Comparison of ENCODE assay signal across 4 worm cellular contexts in the genomic region with DNA sequence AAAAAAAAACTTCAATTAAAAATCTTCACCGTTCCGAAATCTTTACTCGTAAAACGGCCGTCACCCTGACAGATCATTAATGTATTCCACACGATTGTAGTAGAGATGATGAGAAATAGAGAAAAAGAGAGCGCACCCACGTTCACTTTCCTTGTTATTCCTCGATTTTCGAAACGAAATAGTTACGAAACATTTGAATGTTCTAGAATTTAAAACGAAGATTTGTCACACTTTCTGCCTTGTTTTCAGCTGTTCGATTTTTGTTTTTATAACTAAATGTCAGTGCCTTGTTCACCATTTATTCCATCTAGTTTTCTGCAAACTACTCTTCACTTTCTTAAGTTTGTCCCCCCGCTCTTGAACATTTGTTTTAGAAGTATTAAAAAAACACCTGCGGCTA.
TF ChIP-seq lines count a peak whose summit lies in the region.

No protein-coding gene starts in this region.

TF ChIP-seq in whole organism, L1 larva, 84 proteins besides CTCF, POLR2A, EP300 and RAD21:
- TF ChIP-seq aly-2 (tag; optimal IDR thresholded peaks at IDR 0.05; lab: Kevin White, UChicago) (no peak), ces-1 (GFP tag; optimal IDR thresholded peaks at IDR 0.05; lab: Kevin White, UChicago) (no peak), nhr-20 (tag; optimal IDR thresholded peaks at IDR 0.05; lab: Kevin White, UChicago) (no peak), blmp-1 (tag; optimal IDR thresholded peaks at IDR 0.05; lab: Kevin White, UChicago) (peak; percentile 19), snpc-4 (tag; optimal IDR thresholded peaks at IDR 0.05; lab: Kevin White, UChicago) (no peak), nhr-11 (tag; optimal IDR thresholded peaks at IDR 0.05; lab: Kevin White, UChicago) (no peak), lin-35 (GFP tag; optimal IDR thresholded peaks at IDR 0.05; lab: Kevin White, UChicago) (no peak), tlp-1 (tag; optimal IDR thresholded peaks at IDR 0.05; lab: Kevin White, UChicago) (no peak), efl-1 (optimal IDR thresholded peaks at IDR 0.05; lab: Kevin White, UChicago) (no peak), efl-1 (GFP tag; optimal IDR thresholded peaks at IDR 0.05 in 1 of 2; lab: Kevin White, UChicago) (peak; percentile 11 to 91), skn-1 (tag; optimal IDR thresholded peaks at IDR 0.05; lab: Kevin White, UChicago) (peak; percentile 64), tbx-2 (tag; optimal IDR thresholded peaks at IDR 0.05; lab: Kevin White, UChicago) (no peak), ceh-8 (GFP tag; optimal IDR thresholded peaks at IDR 0.05; lab: Kevin White, UChicago) (no peak)

TF ChIP-seq in whole organism, L2 larva, 48 proteins besides CTCF, POLR2A, EP300 and RAD21:
- TF ChIP-seq elt-1 (tag; optimal IDR thresholded peaks at IDR 0.05; lab: Kevin White, UChicago) = no peak
- TF ChIP-seq unc-55 (GFP tag; optimal IDR thresholded peaks at IDR 0.05; lab: Kevin White, UChicago) = peak; percentile 35
- TF ChIP-seq C34F6.9 (tag; optimal IDR thresholded peaks at IDR 0.05; lab: Kevin White, UChicago) = peak; percentile 39
- TF ChIP-seq nhr-11 (tag; optimal IDR thresholded peaks at IDR 0.05; lab: Kevin White, UChicago) = no peak
- no peak for TF ChIP-seq lin-11 (tag; optimal IDR thresholded peaks at IDR 0.05; lab: Kevin White, UChicago)
- no peak for TF ChIP-seq nhr-12 (tag; optimal IDR thresholded peaks at IDR 0.05; lab: Kevin White, UChicago)
- TF ChIP-seq ZK546.5 (tag; optimal IDR thresholded peaks at IDR 0.05; lab: Kevin White, UChicago) = no peak
- TF ChIP-seq sem-4 (tag; optimal IDR thresholded peaks at IDR 0.05; lab: Kevin White, UChicago) = no peak

TF ChIP-seq in whole organism, L4 larva, 104 proteins besides CTCF, POLR2A, EP300 and RAD21:
- TF ChIP-seq unc-62 (GFP tag; optimal IDR thresholded peaks at IDR 0.05 in 1 of 2; lab: Kevin White, UChicago) (peak in 1 of 2 experiments; percentile 60), unc-62 (tag; optimal IDR thresholded peaks at IDR 0.05; lab: Kevin White, UChicago) (no peak), daf-16 (GFP tag; optimal IDR thresholded peaks at IDR 0.05; lab: Kevin White, UChicago) (no peak), daf-16 (tag; optimal IDR thresholded peaks at IDR 0.05; lab: Kevin White, UChicago) (peak; percentile 11), php-3 (GFP tag; IDR thresholded peaks at IDR 0.05; lab: Robert Waterston, UW) (no peak), nhr-28 (tag; optimal IDR thresholded peaks at IDR 0.05; lab: Kevin White, UChicago) (peak; percentile 18), pha-4 (GFP tag; IDR thresholded peaks at IDR 0.05; lab: Robert Waterston, UW) (no peak), pha-4 (tag; optimal IDR thresholded peaks at IDR 0.05; lab: Kevin White, UChicago) (no peak), attf-4 (tag; optimal IDR thresholded peaks at IDR 0.05; lab: Kevin White, UChicago) (no peak), ces-1 (GFP tag; optimal IDR thresholded peaks at IDR 0.05; lab: Kevin White, UChicago) (no peak)

TF ChIP-seq in whole organism, young adult, 124 proteins besides CTCF, POLR2A, EP300 and RAD21:
- TF ChIP-seq madf-6 (GFP tag; IDR thresholded peaks at IDR 0.05; lab: Robert Waterston, UW) (no peak), cebp-1 (GFP tag; IDR thresholded peaks at IDR 0.05; lab: Robert Waterston, UW) (no peak), cebp-1 (tag; optimal IDR thresholded peaks at IDR 0.05; lab: Kevin White, UChicago) (peak; percentile 66), ceh-100 (GFP tag; IDR thresholded peaks at IDR 0.05; lab: Robert Waterston, UW) (no peak)
